Fruit fly (Drosophila melanogaster) whole organism, pupa: ENCODE data around the gene Osi2.

ENCODE experiments used
- CG13204 ChIP-seq: fragments of 200-800 bp; sonication (Bioruptor generic); optimal IDR thresholded peaks from 2 replicates; lab custom pipeline; 2018; ENCODE audit warnings: missing biosample characterization, mild to moderate bottlenecking, missing genetic modification characterization, moderate library complexity
- CG4496 ChIP-seq: fragments of 200-800 bp; sonication (Bioruptor generic); IDR thresholded peaks from 3 replicates; pipeline ENCODE4 v1.3.6; 2022; ENCODE audit warnings: missing biosample characterization, missing genetic modification characterization
- CG9948 ChIP-seq: fragments of 200-800 bp; sonication (Bioruptor generic); optimal IDR thresholded peaks from 2 replicates; lab custom pipeline; 2018; ENCODE audit warnings: missing biosample characterization, mild to moderate bottlenecking, missing genetic modification characterization, moderate library complexity
- EcR ChIP-seq: fragments of 200-800 bp; sonication (Bioruptor generic); optimal IDR thresholded peaks from 3 replicates; lab custom pipeline; 2019; ENCODE audit warnings: missing biosample characterization, missing genetic modification characterization, mild to moderate bottlenecking, moderate library complexity, missing genetic modification reagents
- Pif1A ChIP-seq: fragments of 200-800 bp; sonication (Bioruptor generic); optimal IDR thresholded peaks from 3 replicates; lab custom pipeline; 2016; ENCODE audit warnings: missing biosample characterization, missing genetic modification characterization
- Pif1B ChIP-seq: fragments of 200-800 bp; sonication (Bioruptor generic); optimal IDR thresholded peaks from 3 replicates; lab custom pipeline; 2016; ENCODE audit warnings: missing biosample characterization, missing genetic modification characterization
- Snoo ChIP-seq: fragments of 200-800 bp; sonication (Bioruptor generic); optimal IDR thresholded peaks from 3 replicates; lab custom pipeline; 2017; ENCODE audit warnings: missing biosample characterization, mild to moderate bottlenecking, missing genetic modification characterization, inconsistent platforms
- fd96Ca ChIP-seq: fragments of 200-800 bp; sonication (Bioruptor generic); IDR thresholded peaks from 3 replicates; pipeline ENCODE4 v1.3.6; 2022; ENCODE audit warnings: missing biosample characterization, missing genetic modification characterization

DNA sequence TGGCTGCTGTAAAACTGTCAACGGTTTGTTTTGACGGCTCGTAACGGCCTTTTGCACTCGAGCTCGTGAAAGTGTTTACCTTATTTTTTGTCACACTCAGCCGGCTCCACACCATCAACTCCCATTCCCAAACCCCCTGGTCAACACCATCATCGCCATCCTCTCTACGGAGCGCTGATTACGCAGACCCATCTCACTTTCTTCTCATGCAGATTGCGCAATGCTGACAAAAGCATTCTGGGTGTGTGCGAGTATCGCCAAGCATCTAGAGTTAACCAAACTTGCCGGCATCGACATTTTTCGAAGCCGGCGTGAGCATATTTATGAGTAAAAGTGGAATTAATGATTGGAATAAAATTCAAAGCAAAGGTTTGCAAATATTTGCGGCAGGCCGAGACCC, 12.8 kb upstream of the Osi2 start:
- TF ChIP-seq Pif1B (GFP tag; lab: Kevin White, UChicago) (no peak), Snoo (tag; lab: Kevin White, UChicago) (no peak), CG13204 (GFP tag; lab: Kevin White, UChicago) (no peak), CG9948 (tag; lab: Kevin White, UChicago) (no peak), EcR (GFP tag; lab: Kevin White, UChicago) (no peak), fd96Ca (no peak), Pif1A (GFP tag; lab: Kevin White, UChicago) (no peak), CG4496 (no peak)
